Fruit fly (Drosophila melanogaster) whole organism: Measurements from ENCODE around the gene MED15.

Source experiments
- CG8478 ChIP-seq: fragments of >200 bp; optimal IDR thresholded peaks from 2 replicates; lab custom pipeline; 2018; ENCODE audit warnings: inconsistent platforms
- usp ChIP-seq: fragments of >200 bp; optimal IDR thresholded peaks from 2 replicates; lab custom pipeline; 2017; ENCODE audit warnings: missing biosample characterization, missing genetic modification characterization, mixed read lengths

dm6 chr2L:507169-507568 is 34.4 kb downstream of the MED15 start:
- TF ChIP-seq usp (GFP tag; lab: Kevin White, UChicago), result no peak
- no peak for TF ChIP-seq CG8478 (lab: Kevin White, UChicago)
